Fruit fly (Drosophila melanogaster) whole organism, prepupa: ENCODE measurements around the gene CG31917.

ENCODE experiments used
- Blimp-1 ChIP-seq: fragments of 200-800 bp; sonication (Bioruptor generic); optimal IDR thresholded peaks from 3 replicates; lab custom pipeline; 2017; ENCODE audit warnings: missing biosample characterization, missing genetic modification characterization, mild to moderate bottlenecking, moderate library complexity, missing genetic modification reagents
- CG10631 ChIP-seq: fragments of 200-800 bp; sonication (Bioruptor generic); optimal IDR thresholded peaks from 2 replicates; lab custom pipeline; 2016; ENCODE audit warnings: missing biosample characterization, missing genetic modification characterization
- CG10669 ChIP-seq: fragments of 200-800 bp; sonication (Bioruptor generic); optimal IDR thresholded peaks from 3 replicates; lab custom pipeline; 2018; ENCODE audit warnings: missing biosample characterization, mild to moderate bottlenecking, missing genetic modification characterization, moderate library complexity
- CG11294 ChIP-seq: fragments of 200-800 bp; sonication (Bioruptor generic); IDR thresholded peaks from 2 replicates; pipeline ENCODE4 v1.3.6; 2022; ENCODE audit warnings: missing biosample characterization, missing genetic modification characterization
- CG11762 ChIP-seq: fragments of 200-800 bp; sonication (Bioruptor generic); optimal IDR thresholded peaks from 3 replicates; lab custom pipeline; 2016; ENCODE audit warnings: missing biosample characterization, missing genetic modification characterization; ENCODE audit not compliant: insufficient read depth
- CG15336 ChIP-seq: fragments of 200-800 bp; sonication (Bioruptor generic); IDR thresholded peaks from 2 replicates; pipeline ENCODE4 v1.3.6; 2022; ENCODE audit warnings: missing biosample characterization, missing genetic modification characterization
- CG1621 ChIP-seq: fragments of 200-800 bp; sonication (Bioruptor generic); optimal IDR thresholded peaks from 3 replicates; lab custom pipeline; 2018; ENCODE audit warnings: missing biosample characterization, mild to moderate bottlenecking, missing genetic modification characterization
- CG3032 ChIP-seq: fragments of 200-800 bp; optimal IDR thresholded peaks from 2 replicates; lab custom pipeline; 2019; ENCODE audit warnings: missing biosample characterization, mild to moderate bottlenecking, missing genetic modification characterization, moderate library complexity
- CG31627 ChIP-seq: fragments of 200-800 bp; sonication (Bioruptor generic); optimal IDR thresholded peaks from 3 replicates; lab custom pipeline; 2016; ENCODE audit warnings: missing biosample characterization, missing genetic modification characterization
- CG32006 ChIP-seq: fragments of 200-800 bp; sonication (Bioruptor generic); optimal IDR thresholded peaks from 3 replicates; lab custom pipeline; 2017; ENCODE audit warnings: missing biosample characterization, mild to moderate bottlenecking, missing genetic modification characterization
- CG34406 ChIP-seq: fragments of 200-800 bp; sonication (Bioruptor generic); optimal IDR thresholded peaks from 3 replicates; lab custom pipeline; 2016; ENCODE audit warnings: missing biosample characterization, missing genetic modification characterization
- CG3919 ChIP-seq: fragments of 200-800 bp; sonication (Bioruptor generic); optimal IDR thresholded peaks from 3 replicates; lab custom pipeline; 2016; ENCODE audit warnings: missing biosample characterization, missing genetic modification characterization
- CG4318 ChIP-seq: fragments of 200-800 bp; sonication (Bioruptor generic); optimal IDR thresholded peaks from 3 replicates; lab custom pipeline; 2017; ENCODE audit warnings: missing biosample characterization, mild to moderate bottlenecking, missing genetic modification characterization
- CG6163 ChIP-seq: fragments of 200-800 bp; sonication (Bioruptor generic); IDR thresholded peaks from 3 replicates; pipeline ENCODE4 v1.3.6; 2022; ENCODE audit warnings: missing biosample characterization, missing genetic modification characterization
- CG6276 ChIP-seq: fragments of 200-800 bp; sonication (Bioruptor generic); optimal IDR thresholded peaks from 2 replicates; lab custom pipeline; 2017; ENCODE audit warnings: missing biosample characterization, mild to moderate bottlenecking, missing genetic modification characterization
- CG6792 ChIP-seq: fragments of 200-800 bp; sonication (Bioruptor generic); optimal IDR thresholded peaks from 3 replicates; lab custom pipeline; 2016; ENCODE audit warnings: missing biosample characterization, missing genetic modification characterization
- CG6808 ChIP-seq: fragments of 200-800 bp; sonication (Bioruptor generic); optimal IDR thresholded peaks from 3 replicates; lab custom pipeline; 2017; ENCODE audit warnings: missing biosample characterization, missing genetic modification characterization, mild to moderate bottlenecking, moderate library complexity, missing genetic modification reagents
- CG6854 ChIP-seq: fragments of 200-800 bp; sonication (Bioruptor generic); optimal IDR thresholded peaks from 2 replicates; lab custom pipeline; 2017; ENCODE audit warnings: missing biosample characterization, mild to moderate bottlenecking, missing genetic modification characterization
- CG7368 ChIP-seq: fragments of 200-800 bp; sonication (Bioruptor generic); optimal IDR thresholded peaks from 3 replicates; lab custom pipeline; 2016; ENCODE audit warnings: missing biosample characterization, missing genetic modification characterization
- CG8119 ChIP-seq: fragments of 200-800 bp; sonication (Bioruptor generic); IDR thresholded peaks from 3 replicates; pipeline ENCODE4 v1.3.6; 2022; ENCODE audit warnings: missing biosample characterization, missing genetic modification characterization
- CG8319 ChIP-seq: fragments of 200-800 bp; sonication (Bioruptor generic); optimal IDR thresholded peaks from 3 replicates; lab custom pipeline; 2016; ENCODE audit warnings: missing biosample characterization, missing genetic modification characterization
- CG8632 ChIP-seq: fragments of 200-800 bp; sonication (Bioruptor generic); optimal IDR thresholded peaks from 3 replicates; lab custom pipeline; 2016; ENCODE audit warnings: missing biosample characterization, missing genetic modification characterization
- CG9139 ChIP-seq: fragments of 200-800 bp; sonication (Bioruptor generic); optimal IDR thresholded peaks from 3 replicates; lab custom pipeline; 2017; ENCODE audit warnings: missing biosample characterization, mild to moderate bottlenecking, missing genetic modification characterization
- Eip78C ChIP-seq: fragments of 200-800 bp; sonication (Bioruptor generic); peaks from one replicate; lab custom pipeline; 2016; ENCODE audit warnings: missing biosample characterization, missing genetic modification characterization
- Ets21C ChIP-seq: fragments of 200-800 bp; sonication (Bioruptor generic); optimal IDR thresholded peaks from 3 replicates; lab custom pipeline; 2016; ENCODE audit warnings: missing biosample characterization, missing genetic modification characterization
- Hr38 ChIP-seq: sonication (Bioruptor generic); optimal IDR thresholded peaks from 2 replicates; lab custom pipeline; 2016; ENCODE audit warnings: missing biosample characterization, missing genetic modification characterization
- Hr39 ChIP-seq: fragments of 200-800 bp; sonication (Bioruptor generic); optimal IDR thresholded peaks from 2 replicates; lab custom pipeline; 2016; ENCODE audit warnings: missing biosample characterization, missing genetic modification characterization
- Met ChIP-seq: fragments of 200-800 bp; sonication (Bioruptor generic); optimal IDR thresholded peaks from 3 replicates; lab custom pipeline; 2016; ENCODE audit warnings: missing biosample characterization, missing genetic modification characterization
- OdsH ChIP-seq: fragments of 200-800 bp; sonication (Bioruptor generic); optimal IDR thresholded peaks from 3 replicates; lab custom pipeline; 2016; ENCODE audit warnings: missing biosample characterization, missing genetic modification characterization
- Smox ChIP-seq: fragments of 200-800 bp; sonication (Bioruptor generic); optimal IDR thresholded peaks from 3 replicates; lab custom pipeline; 2016; ENCODE audit warnings: missing biosample characterization, missing genetic modification characterization
- Sox102F ChIP-seq: fragments of 200-800 bp; sonication (Bioruptor generic); optimal IDR thresholded peaks from 2 replicates; lab custom pipeline; 2016; ENCODE audit warnings: missing biosample characterization, mild to moderate bottlenecking, missing genetic modification characterization
- Sox14 ChIP-seq: fragments of 200-800 bp; sonication (Bioruptor generic); optimal IDR thresholded peaks from 3 replicates; lab custom pipeline; 2016; ENCODE audit warnings: missing biosample characterization, missing genetic modification characterization
- Sox15 ChIP-seq: fragments of 200-800 bp; sonication (Bioruptor generic); optimal IDR thresholded peaks from 3 replicates; lab custom pipeline; 2016; ENCODE audit warnings: missing biosample characterization, missing genetic modification characterization
- acj6 ChIP-seq: fragments of 200-800 bp; sonication (Bioruptor generic); optimal IDR thresholded peaks from 3 replicates; lab custom pipeline; 2016; ENCODE audit warnings: missing biosample characterization, missing genetic modification characterization
- cyc ChIP-seq: fragments of 200-800 bp; sonication (Bioruptor generic); optimal IDR thresholded peaks from 3 replicates; lab custom pipeline; 2016; ENCODE audit warnings: missing biosample characterization, missing genetic modification characterization
- dac ChIP-seq: fragments of 200-800 bp; sonication (Bioruptor generic); optimal IDR thresholded peaks from 2 replicates; lab custom pipeline; 2017; ENCODE audit warnings: missing biosample characterization, mild to moderate bottlenecking, missing genetic modification characterization
- dsx ChIP-seq: fragments of 200-800 bp; optimal IDR thresholded peaks from 3 replicates; lab custom pipeline; 2019; ENCODE audit warnings: missing biosample characterization, mild to moderate bottlenecking, missing genetic modification characterization, moderate library complexity; ENCODE audit not compliant: poor library complexity, severe bottlenecking
- eg ChIP-seq: fragments of 200-800 bp; sonication (Bioruptor generic); IDR thresholded peaks from 3 replicates; pipeline ENCODE4 v1.3.6; 2022; ENCODE audit warnings: missing biosample characterization, missing genetic modification characterization
- esn ChIP-seq: fragments of 200-800 bp; sonication (Bioruptor generic); optimal IDR thresholded peaks from 2 replicates; lab custom pipeline; 2016; ENCODE audit warnings: missing biosample characterization, mild to moderate bottlenecking, missing genetic modification characterization, moderate library complexity
- fd59A ChIP-seq: fragments of 200-800 bp; sonication (Bioruptor generic); optimal IDR thresholded peaks from 2 replicates; lab custom pipeline; 2017; ENCODE audit warnings: missing biosample characterization, mild to moderate bottlenecking, missing genetic modification characterization, missing genetic modification reagents
- fd85E ChIP-seq: fragments of 200-800 bp; sonication (Bioruptor generic); optimal IDR thresholded peaks from 3 replicates; lab custom pipeline; 2016; ENCODE audit warnings: missing biosample characterization, missing genetic modification characterization
- fkh ChIP-seq: fragments of 200-800 bp; sonication (Bioruptor generic); optimal IDR thresholded peaks from 3 replicates; lab custom pipeline; 2017; ENCODE audit warnings: missing biosample characterization, mild to moderate bottlenecking, missing genetic modification characterization, moderate library complexity
- lz ChIP-seq: fragments of 200-800 bp; sonication (Bioruptor generic); optimal IDR thresholded peaks from 3 replicates; lab custom pipeline; 2016; ENCODE audit warnings: missing biosample characterization, missing genetic modification characterization
- net ChIP-seq: fragments of 200-800 bp; sonication (Bioruptor generic); optimal IDR thresholded peaks from 3 replicates; lab custom pipeline; 2016; ENCODE audit warnings: missing biosample characterization, missing genetic modification characterization
- pdm3 ChIP-seq: fragments of 200-800 bp; sonication (Bioruptor generic); optimal IDR thresholded peaks from 3 replicates; lab custom pipeline; 2016; ENCODE audit warnings: missing biosample characterization, missing genetic modification characterization
- salr ChIP-seq, 2 experiments: fragments of 200-800 bp; sonication (Bioruptor generic); optimal IDR thresholded peaks; 3 replicates each; lab custom pipeline; 2016 to 2018; ENCODE audit warnings: missing biosample characterization in 2 of 2, missing genetic modification characterization in 2 of 2, mild to moderate bottlenecking in 1 of 2
- ss ChIP-seq, 2 experiments: fragments of 200-800 bp; sonication (Bioruptor generic); optimal IDR thresholded peaks; 2 replicates in 1 of 2; 3 replicates in 1 of 2; lab custom pipeline; 2017 to 2018; ENCODE audit warnings: mild to moderate bottlenecking in 2 of 2, missing biosample characterization in 2 of 2, missing genetic modification characterization in 2 of 2, moderate library complexity in 1 of 2
- svp ChIP-seq: fragments of 200-800 bp; sonication (Bioruptor generic); peaks from one replicate; lab custom pipeline; 2016; ENCODE audit warnings: missing biosample characterization, missing genetic modification characterization
- topi ChIP-seq: fragments of 200-800 bp; sonication (Bioruptor generic); optimal IDR thresholded peaks from 3 replicates; lab custom pipeline; 2016; ENCODE audit warnings: missing biosample characterization, missing genetic modification characterization
- vri ChIP-seq: fragments of 200-800 bp; sonication (Bioruptor generic); optimal IDR thresholded peaks from 3 replicates; lab custom pipeline; 2016; ENCODE audit warnings: missing biosample characterization, mild to moderate bottlenecking, missing genetic modification characterization

CG31917 gene

dm6 chr2L:5004677-5005463, 5.8 kb downstream of the CG31917 start:
- TF ChIP-seq CG6276 (GFP tag; lab: Kevin White, UChicago) = peak; percentile 74
- peak; percentile 81 for TF ChIP-seq fd59A (GFP tag; lab: Kevin White, UChicago)
- TF ChIP-seq lz = peak; percentile 89
- peak; percentile 91 for TF ChIP-seq Hr39 (GFP tag; lab: Kevin White, UChicago)
- TF ChIP-seq CG10669 (GFP tag; lab: Kevin White, UChicago) = peak; percentile 89
- TF ChIP-seq CG8119 (GFP tag; lab: Robert Waterston, UW) = peak; percentile 88
- TF ChIP-seq acj6 (GFP tag; lab: Kevin White, UChicago) = peak; percentile 88
- peak; percentile 88 for TF ChIP-seq CG32006 (GFP tag; lab: Kevin White, UChicago)
- peak; percentile 94 for TF ChIP-seq svp (GFP tag; lab: Kevin White, UChicago)
- peak; percentile 87 for TF ChIP-seq CG7368 (GFP tag; lab: Kevin White, UChicago)
- TF ChIP-seq CG9139 (GFP tag; lab: Kevin White, UChicago) = peak; percentile 76
- TF ChIP-seq cyc (GFP tag; lab: Kevin White, UChicago) = peak; percentile 88
- peak; percentile 87 for TF ChIP-seq Met (GFP tag; lab: Kevin White, UChicago)
- peak; percentile 58 for TF ChIP-seq fkh (GFP tag; lab: Kevin White, UChicago)
- peak; percentile 83 for TF ChIP-seq CG11762 (GFP tag; lab: Kevin White, UChicago)
- TF ChIP-seq esn = peak; percentile 91
- TF ChIP-seq Eip78C (GFP tag; lab: Kevin White, UChicago) = peak; percentile 96
- TF ChIP-seq ss (GFP tag; optimal IDR thresholded peaks at IDR 0.05; lab: Kevin White, UChicago) = peak; percentile 85 to 87
- peak; percentile 84 for TF ChIP-seq Smox
- peak; percentile 88 for TF ChIP-seq dsx
- TF ChIP-seq eg (GFP tag; lab: Robert Waterston, UW) = peak; percentile 89
- peak; percentile 80 to 82 for TF ChIP-seq salr (GFP tag; optimal IDR thresholded peaks at IDR 0.05; lab: Kevin White, UChicago)
- TF ChIP-seq CG6854 (GFP tag; lab: Kevin White, UChicago) = peak; percentile 29
- peak; percentile 19 for TF ChIP-seq Hr38 (GFP tag; lab: Kevin White, UChicago)
- TF ChIP-seq CG6163 (GFP tag; lab: Robert Waterston, UW) = peak; percentile 95
- peak; percentile 91 for TF ChIP-seq Sox14
- TF ChIP-seq Sox15 = peak; percentile 82
- peak; percentile 86 for TF ChIP-seq CG8319 (GFP tag; lab: Kevin White, UChicago)
- TF ChIP-seq CG3032 (tag; lab: Kevin White, UChicago) = peak; percentile 88
- TF ChIP-seq CG3919 (GFP tag; lab: Kevin White, UChicago) = peak; percentile 91
- TF ChIP-seq Ets21C (GFP tag; lab: Kevin White, UChicago) = peak; percentile 82
- TF ChIP-seq dac = peak; percentile 60
- TF ChIP-seq CG15336 = peak; percentile 88
- TF ChIP-seq CG11294 = peak; percentile 89
- TF ChIP-seq net (GFP tag; lab: Kevin White, UChicago) = peak; percentile 87
- peak; percentile 90 for TF ChIP-seq CG10631 (GFP tag; lab: Kevin White, UChicago)
- TF ChIP-seq pdm3 (GFP tag; lab: Kevin White, UChicago) = peak; percentile 91
- peak; percentile 47 for TF ChIP-seq Blimp-1 (GFP tag; lab: Kevin White, UChicago)
- peak; percentile 81 for TF ChIP-seq CG8632 (GFP tag; lab: Kevin White, UChicago)
- TF ChIP-seq fd85E = peak; percentile 56
- TF ChIP-seq OdsH (GFP tag; lab: Kevin White, UChicago) = peak; percentile 90
- peak; percentile 90 for TF ChIP-seq CG31627 (GFP tag; lab: Kevin White, UChicago)
- TF ChIP-seq CG1621 = peak; percentile 85
- peak; percentile 80 for TF ChIP-seq CG34406 (GFP tag; lab: Kevin White, UChicago)
- TF ChIP-seq CG6808 (GFP tag; lab: Kevin White, UChicago) = peak; percentile 82
- TF ChIP-seq CG6792 (GFP tag; lab: Kevin White, UChicago) = peak; percentile 91
- peak; percentile 73 for TF ChIP-seq vri (GFP tag; lab: Kevin White, UChicago)
- TF ChIP-seq topi (GFP tag; lab: Kevin White, UChicago) = peak; percentile 88
- peak; percentile 89 for TF ChIP-seq Sox102F (GFP tag; lab: Kevin White, UChicago)
- TF ChIP-seq CG4318 (GFP tag; lab: Kevin White, UChicago) = no peak
